Fruit fly (Drosophila melanogaster): Measurements from ENCODE around the gene VhaAC39-2.

dm6 chr3R:23167507-23168324 lies 8.6 kb upstream of the VhaAC39-2 start, which contains the start of gene Irk1:
- TF ChIP-seq ranshi (GFP tag; IDR thresholded peaks at IDR 0.05): no peak
- no peak for TF ChIP-seq Ravus (GFP tag; IDR thresholded peaks at IDR 0.05)

All from whole organism, embryonic.